Worm (Caenorhabditis elegans): Measurements from ENCODE around the gene F11A10.6.

DNA sequence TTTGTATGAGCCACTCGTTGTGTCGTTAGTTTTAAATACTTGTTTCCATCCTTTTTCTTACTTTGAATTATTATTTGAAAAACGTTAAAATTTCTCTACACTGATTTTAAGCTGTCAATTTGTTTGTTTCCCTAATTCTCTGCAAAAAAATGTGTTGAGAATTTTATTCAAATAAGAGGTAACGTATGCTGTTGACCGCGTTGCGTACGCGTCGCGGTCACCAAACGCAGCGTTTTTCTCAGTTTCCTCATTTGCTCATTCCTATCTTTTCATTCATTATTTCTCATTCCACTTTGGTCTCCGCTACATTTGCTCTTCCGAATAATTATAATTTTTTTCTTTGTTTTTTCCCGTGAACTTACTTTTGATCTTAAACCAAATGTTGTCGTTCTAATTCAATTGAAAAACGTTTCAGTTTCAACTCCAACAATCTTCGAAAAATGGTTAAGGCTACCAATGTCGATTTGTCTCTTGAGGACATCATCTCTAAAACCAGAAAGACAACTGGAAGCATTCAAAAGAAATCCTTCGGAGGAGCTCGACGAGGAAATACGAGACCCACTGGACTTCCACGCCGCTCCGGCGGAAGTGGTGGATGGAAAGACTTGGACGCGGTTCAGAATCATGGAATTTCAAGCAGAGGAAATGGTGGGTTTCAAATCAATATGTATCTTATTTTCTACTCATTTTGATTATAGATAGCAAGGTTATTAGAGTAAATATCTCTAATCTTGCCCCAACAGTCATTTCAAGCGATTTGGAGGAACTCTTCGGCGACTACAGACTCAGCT is 33.6 kb upstream of the F11A10.6 start, which contains the start of gene aly-3:
- TF ChIP-seq W03F9.2 (tag; optimal IDR thresholded peaks at IDR 0.05) (no peak), him-1 (tag; optimal IDR thresholded peaks at IDR 0.05) (no peak), dao-5 (tag; optimal IDR thresholded peaks at IDR 0.05) (no peak)

Data from whole organism, L4/young adult.